Fruit fly (Drosophila melanogaster): ENCODE results near the gene Syn.

The Syn gene

DNA sequence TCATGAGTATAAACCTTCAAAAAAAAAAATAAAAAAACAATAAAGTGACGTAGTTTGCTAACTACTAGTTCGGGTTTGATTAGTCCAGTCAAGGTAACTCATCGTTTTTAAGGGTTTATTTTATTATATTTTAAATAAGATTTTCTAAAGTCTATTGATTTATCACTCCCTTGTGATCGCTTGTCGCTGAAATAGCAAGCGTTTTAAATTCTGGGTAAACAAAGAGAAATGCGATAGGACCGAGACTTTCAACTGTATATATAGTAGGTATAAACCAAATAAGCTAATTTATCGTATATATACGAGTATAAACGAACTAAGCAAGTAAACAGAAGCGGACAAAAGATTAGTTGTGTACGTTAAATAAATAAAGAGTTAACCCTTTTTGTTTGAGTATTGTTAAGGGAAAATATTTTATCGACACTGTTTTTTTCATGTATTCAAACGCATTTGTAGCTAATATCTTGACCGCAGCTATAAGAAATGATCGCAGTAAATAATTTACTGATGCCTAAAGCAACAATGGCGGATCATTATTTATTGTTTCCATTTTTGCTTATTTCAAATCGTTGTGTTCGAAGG is 21.9 kb upstream of the Syn start (continued):
- TF ChIP-seq CG1529 (GFP tag; optimal IDR thresholded peaks at IDR 0.05) (no peak), CkIIα-i1 (GFP tag; IDR thresholded peaks at IDR 0.05) (no peak), nerfin-1 (tag; optimal IDR thresholded peaks at IDR 0.05) (no peak), sens-2 (GFP tag; IDR thresholded peaks at IDR 0.05) (no peak), otp (GFP tag; IDR thresholded peaks at IDR 0.05) (peak; percentile 57; the same call in 2 of the 3 replicates), Hand (GFP tag; optimal IDR thresholded peaks at IDR 0.05) (peak; percentile 10), CG12769 (tag; optimal IDR thresholded peaks at IDR 0.05) (peak; percentile 63), trh (GFP tag; optimal IDR thresholded peaks at IDR 0.05) (no peak), vnd (GFP tag; IDR thresholded peaks at IDR 0.05; ENCODE audit: partially characterized antibody) (no peak), pum (GFP tag; optimal IDR thresholded peaks at IDR 0.05) (no peak), CG4282 (GFP tag; optimal IDR thresholded peaks at IDR 0.05) (no peak), CG14667 (GFP tag; IDR thresholded peaks at IDR 0.05) (no peak), fd102C (GFP tag; optimal IDR thresholded peaks at IDR 0.05) (no peak), CG6254 (GFP tag; optimal IDR thresholded peaks at IDR 0.05) (peak; percentile 55), Ptx1 (GFP tag; IDR thresholded peaks at IDR 0.05) (no peak), Hr78 (GFP tag; optimal IDR thresholded peaks at IDR 0.05) (no peak), CG3407 (GFP tag; optimal IDR thresholded peaks at IDR 0.05) (peak; percentile 49), CG10209 (GFP tag; optimal IDR thresholded peaks at IDR 0.05) (peak; percentile 21), Ada2b (GFP tag; IDR thresholded peaks at IDR 0.05) (no peak), Poxn (GFP tag; IDR thresholded peaks at IDR 0.05) (no peak), Xrp1 (GFP tag; IDR thresholded peaks at IDR 0.05) (peak; percentile 57; the same call in 1 of the 2 replicates), Dip3 (GFP tag; optimal IDR thresholded peaks at IDR 0.05) (no peak), CG13287 (GFP tag; IDR thresholded peaks at IDR 0.05; ENCODE audit: partially characterized antibody) (no peak), peb (GFP tag; IDR thresholded peaks at IDR 0.05) (no peak), D19B (GFP tag; optimal IDR thresholded peaks at IDR 0.05) (no peak), HmgZ (tag; optimal IDR thresholded peaks at IDR 0.05) (peak; percentile 29), Hsf (GFP tag; optimal IDR thresholded peaks at IDR 0.05) (peak; percentile 19), cg (GFP tag; optimal IDR thresholded peaks at IDR 0.05) (no peak), Dref (GFP tag; IDR thresholded peaks at IDR 0.05) (no peak), CG18599 (GFP tag; optimal IDR thresholded peaks at IDR 0.05) (no peak), CG2120 (GFP tag; optimal IDR thresholded peaks at IDR 0.05) (peak; percentile 70), Deaf1 (tag; optimal IDR thresholded peaks at IDR 0.05) (no peak), CG17802 (tag; optimal IDR thresholded peaks at IDR 0.05) (no peak), D (optimal IDR thresholded peaks at IDR 0.05) (no peak), D (GFP tag; optimal IDR thresholded peaks at IDR 0.05) (peak; percentile 10), sens (GFP tag) (peak; percentile 87), lov (optimal IDR thresholded peaks at IDR 0.05) (no peak), lov (GFP tag; IDR thresholded peaks at IDR 0.05) (no peak), CG10321 (GFP tag; IDR thresholded peaks at IDR 0.05) (no peak), C15 (GFP tag; IDR thresholded peaks at IDR 0.05) (no peak), dpn (GFP tag; optimal IDR thresholded peaks at IDR 0.05) (peak in 1 of 2 experiments; percentile 39), gsb (GFP tag; IDR thresholded peaks at IDR 0.05) (no peak), gfzf (GFP tag; optimal IDR thresholded peaks at IDR 0.05) (no peak), tio (GFP tag; optimal IDR thresholded peaks at IDR 0.05) (peak; percentile 44), her (GFP tag; optimal IDR thresholded peaks at IDR 0.05) (no peak), tin (GFP tag; optimal IDR thresholded peaks at IDR 0.05) (no peak), CG12219 (GFP tag; optimal IDR thresholded peaks at IDR 0.05) (no peak), CG33557 (GFP tag; optimal IDR thresholded peaks at IDR 0.05) (peak; percentile 47), CG2116 (GFP tag; optimal IDR thresholded peaks at IDR 0.05) (peak; percentile 10), insv (GFP tag; optimal IDR thresholded peaks at IDR 0.05) (no peak), CG7745 (tag; optimal IDR thresholded peaks at IDR 0.05) (no peak)

Data from whole organism, embryonic.